Fruit fly (Drosophila melanogaster): ENCODE results near the gene CG15553.

DNA sequence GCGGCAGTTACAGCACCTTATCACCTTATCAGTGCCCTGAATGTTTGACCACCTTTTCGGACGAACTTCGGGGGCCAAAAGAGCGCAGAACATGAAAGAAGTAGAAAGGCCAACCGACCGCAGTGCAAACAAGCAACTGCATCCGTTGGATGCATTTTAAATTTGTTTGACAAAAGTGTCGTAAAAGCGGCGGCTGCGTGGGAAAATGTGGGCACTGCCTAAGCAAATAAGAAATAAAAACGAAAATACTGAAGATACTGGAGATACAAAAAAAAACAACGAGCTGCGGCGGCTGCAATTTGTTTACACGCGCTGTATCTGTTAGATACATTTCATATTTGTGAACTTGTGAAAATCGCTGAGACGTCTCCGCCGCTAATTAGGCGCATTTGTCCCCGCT, 30.2 kb downstream of the CG15553 start:
- TF ChIP-seq h (GFP tag; optimal IDR thresholded peaks at IDR 0.05) (no peak), Rel (GFP tag; optimal IDR thresholded peaks at IDR 0.05) (no peak), Rel (tag; optimal IDR thresholded peaks at IDR 0.05) (no peak), OdsH (GFP tag; optimal IDR thresholded peaks at IDR 0.05) (no peak), GATAd (GFP tag; optimal IDR thresholded peaks at IDR 0.05) (no peak), Myc (optimal IDR thresholded peaks at IDR 0.05) (no peak), jim (GFP tag; optimal IDR thresholded peaks at IDR 0.05) (no peak), Hr78 (GFP tag; optimal IDR thresholded peaks at IDR 0.05) (no peak), ey (GFP tag; optimal IDR thresholded peaks at IDR 0.05) (no peak), tai (GFP tag; optimal IDR thresholded peaks at IDR 0.05) (no peak)

Measured in whole organism, wandering third instar larva.